Fruit fly (Drosophila melanogaster) whole organism: ENCODE results near the gene CG46306.

Experiments
- psq ChIP-seq: fragments of >200 bp; optimal IDR thresholded peaks from 2 replicates; lab custom pipeline; 2017
- usp ChIP-seq: fragments of >200 bp; optimal IDR thresholded peaks from 2 replicates; lab custom pipeline; 2017; ENCODE audit warnings: missing biosample characterization, missing genetic modification characterization, mixed read lengths

- TF ChIP-seq usp = no peak
- TF ChIP-seq psq (lab: Kevin White, UChicago) = no peak
Measured at dm6 chrX:16820665-16821064, 14.7 kb downstream of the CG46306 start.
